Worm (Caenorhabditis elegans): ENCODE data around the gene eat-3.

DNA sequence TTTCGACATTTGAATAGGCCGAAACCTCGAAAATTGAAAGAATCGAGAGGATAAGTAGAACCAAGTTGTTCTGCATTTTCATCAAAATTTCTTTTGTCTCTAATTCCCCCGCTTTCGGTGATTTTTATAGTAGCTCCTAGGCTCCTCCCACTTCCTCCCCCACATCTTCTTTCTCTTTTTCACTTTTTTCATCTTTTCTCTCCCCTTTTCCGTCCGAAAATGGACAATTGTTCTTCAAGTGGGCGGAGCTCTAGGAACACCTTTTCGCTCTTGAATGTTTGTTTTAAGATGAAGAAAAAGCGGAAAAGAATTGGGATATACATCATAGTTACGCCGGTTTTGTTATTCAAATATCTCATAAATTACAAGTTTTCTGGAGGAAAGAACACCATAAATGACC, 21.8 kb downstream of the eat-3 start, which contains the start of gene F42A8.1:
- TF ChIP-seq nhr-10 (tag; optimal IDR thresholded peaks at IDR 0.05) (no peak), crh-2 (tag; optimal IDR thresholded peaks at IDR 0.05) (no peak), elt-1 (tag; optimal IDR thresholded peaks at IDR 0.05) (no peak), nhr-11 (tag; optimal IDR thresholded peaks at IDR 0.05) (no peak), ama-1 (optimal IDR thresholded peaks at IDR 0.05) (no peak), unc-39 (tag; optimal IDR thresholded peaks at IDR 0.05) (no peak), ceh-82 (tag; optimal IDR thresholded peaks at IDR 0.05) (no peak), lin-11 (tag; optimal IDR thresholded peaks at IDR 0.05) (no peak), snpc-4 (tag; optimal IDR thresholded peaks at IDR 0.05) (no peak), nhr-77 (tag; optimal IDR thresholded peaks at IDR 0.05) (no peak), unc-62 (GFP tag; optimal IDR thresholded peaks at IDR 0.05) (no peak), alr-1 (tag; optimal IDR thresholded peaks at IDR 0.05) (no peak), elt-3 (tag; optimal IDR thresholded peaks at IDR 0.05) (no peak)

All from whole organism, L2 larva.